Fruit fly (Drosophila melanogaster): ENCODE results near the gene CG7044.

Gene CG7044

dm6 chr3R:21065010-21065695, 36.4 kb downstream of the CG7044 start, which contains the start of gene AnxB9 (continued):
- no peak for TF ChIP-seq Rel (GFP tag; optimal IDR thresholded peaks at IDR 0.05)
- TF ChIP-seq Rel (tag; optimal IDR thresholded peaks at IDR 0.05) = peak; percentile 44
- TF ChIP-seq pan (optimal IDR thresholded peaks at IDR 0.05) = no peak
- TF ChIP-seq Sp1 (GFP tag; optimal IDR thresholded peaks at IDR 0.05) = peak; percentile 64
- TF ChIP-seq Hr83 (GFP tag; optimal IDR thresholded peaks at IDR 0.05; ENCODE audit: poor library complexity, severe bottlenecking) = peak; percentile 91
- TF ChIP-seq foxo (GFP tag; optimal IDR thresholded peaks at IDR 0.05) = peak in 1 of 2 experiments; percentile 36
- no peak for TF ChIP-seq CrebA (GFP tag; optimal IDR thresholded peaks at IDR 0.05; ENCODE audit: borderline replicate concordance)
- TF ChIP-seq brk (GFP tag; optimal IDR thresholded peaks at IDR 0.05) = no peak

- no peak for TF ChIP-seq CG9705 (GFP tag; optimal IDR thresholded peaks at IDR 0.05)
- TF ChIP-seq Sp1 (GFP tag; optimal IDR thresholded peaks at IDR 0.05) = no peak
- peak; percentile 11 for TF ChIP-seq Hnf4 (GFP tag; optimal IDR thresholded peaks at IDR 0.05)
- TF ChIP-seq fru (GFP tag; optimal IDR thresholded peaks at IDR 0.05) = no peak
- peak; percentile 27 for TF ChIP-seq Jra (GFP tag; optimal IDR thresholded peaks at IDR 0.05)
- peak; percentile 37 for TF ChIP-seq Myc (optimal IDR thresholded peaks at IDR 0.05)
- peak; percentile 91 for TF ChIP-seq Dif (GFP tag; optimal IDR thresholded peaks at IDR 0.05; ENCODE audit: partially characterized antibody)
- no peak for TF ChIP-seq dsf (GFP tag; optimal IDR thresholded peaks at IDR 0.05; ENCODE audit: borderline replicate concordance)
- no peak for TF ChIP-seq psq (GFP tag; optimal IDR thresholded peaks at IDR 0.05)
- no peak for TF ChIP-seq Abd-B (GFP tag; optimal IDR thresholded peaks at IDR 0.05)
- TF ChIP-seq dl (GFP tag; optimal IDR thresholded peaks at IDR 0.05; ENCODE audit: insufficient read depth in 1 of 2, partially characterized antibody in 2 of 2) = peak; percentile 4 to 44
- peak; percentile 10 for TF ChIP-seq Hr83 (GFP tag; optimal IDR thresholded peaks at IDR 0.05; ENCODE audit: poor library complexity, severe bottlenecking)
- TF ChIP-seq pan (optimal IDR thresholded peaks at IDR 0.05) = no peak
- TF ChIP-seq br (GFP tag; optimal IDR thresholded peaks at IDR 0.05) = no peak
- TF ChIP-seq Mio (GFP tag; optimal IDR thresholded peaks at IDR 0.05) = no peak
- no peak for TF ChIP-seq jim (GFP tag; optimal IDR thresholded peaks at IDR 0.05)
Observed at dm6 chr3R:21064000-21064924, 37.3 kb downstream of the CG7044 start, which contains the start of gene Cortactin. Gene Cortactin, minus strand, starts transcription at chr3R:21064471.

dm6 chr3R:21063433-21063832, 38.1 kb downstream of the CG7044 start:
- no peak for TF ChIP-seq psq (GFP tag; optimal IDR thresholded peaks at IDR 0.05)
- no peak for TF ChIP-seq CrebA (GFP tag; optimal IDR thresholded peaks at IDR 0.05; ENCODE audit: borderline replicate concordance)
- TF ChIP-seq fru (GFP tag; optimal IDR thresholded peaks at IDR 0.05) = no peak
- TF ChIP-seq Vsx2 (GFP tag; optimal IDR thresholded peaks at IDR 0.05; ENCODE audit: partially characterized antibody) = no peak
- TF ChIP-seq pan (optimal IDR thresholded peaks at IDR 0.05) = no peak
- TF ChIP-seq Abd-B (GFP tag; optimal IDR thresholded peaks at IDR 0.05) = no peak
- TF ChIP-seq usp (GFP tag; optimal IDR thresholded peaks at IDR 0.05) = no peak
- TF ChIP-seq GATAd (GFP tag; optimal IDR thresholded peaks at IDR 0.05) = no peak
- no peak for TF ChIP-seq dmrt93B (GFP tag; optimal IDR thresholded peaks at IDR 0.05)
- no peak for TF ChIP-seq br (GFP tag; optimal IDR thresholded peaks at IDR 0.05)

dm6 chr3R:21060430-21061245, 40.9 kb downstream of the CG7044 start, which contains the start of gene Mvl:
Gene Mvl, minus strand, starts transcription at chr3R:21060800.
- TF ChIP-seq CG32264 (GFP tag; optimal IDR thresholded peaks at IDR 0.05) (no peak), foxo (GFP tag; optimal IDR thresholded peaks at IDR 0.05) (peak in 1 of 2 experiments; percentile 3), Myc (optimal IDR thresholded peaks at IDR 0.05) (no peak), rgr (GFP tag; optimal IDR thresholded peaks at IDR 0.05) (peak; percentile 38), Jra (GFP tag; optimal IDR thresholded peaks at IDR 0.05) (no peak), lola (GFP tag; optimal IDR thresholded peaks at IDR 0.05) (no peak), woc (GFP tag; optimal IDR thresholded peaks at IDR 0.05) (no peak), brk (GFP tag; optimal IDR thresholded peaks at IDR 0.05) (no peak), jim (GFP tag; optimal IDR thresholded peaks at IDR 0.05) (no peak), sage (GFP tag; optimal IDR thresholded peaks at IDR 0.05) (no peak), Dif (GFP tag; optimal IDR thresholded peaks at IDR 0.05; ENCODE audit: partially characterized antibody) (peak; percentile 69), Abd-B (GFP tag; optimal IDR thresholded peaks at IDR 0.05) (no peak), usp (GFP tag; optimal IDR thresholded peaks at IDR 0.05) (no peak), Vsx2 (GFP tag; optimal IDR thresholded peaks at IDR 0.05; ENCODE audit: partially characterized antibody) (no peak), Mio (GFP tag; optimal IDR thresholded peaks at IDR 0.05) (no peak), GATAd (GFP tag; optimal IDR thresholded peaks at IDR 0.05) (no peak), ey (GFP tag; optimal IDR thresholded peaks at IDR 0.05) (no peak), CrebA (GFP tag; optimal IDR thresholded peaks at IDR 0.05; ENCODE audit: borderline replicate concordance) (no peak), br (GFP tag; optimal IDR thresholded peaks at IDR 0.05) (peak; percentile 36), sv (GFP tag; optimal IDR thresholded peaks at IDR 0.05) (no peak), dsf (GFP tag; optimal IDR thresholded peaks at IDR 0.05; ENCODE audit: borderline replicate concordance) (no peak), Hnf4 (GFP tag; optimal IDR thresholded peaks at IDR 0.05) (peak; percentile 48), tai (GFP tag; optimal IDR thresholded peaks at IDR 0.05) (no peak), Dfd (GFP tag; optimal IDR thresholded peaks at IDR 0.05) (no peak), Hr83 (GFP tag; optimal IDR thresholded peaks at IDR 0.05; ENCODE audit: poor library complexity, severe bottlenecking) (peak; percentile 56), psq (GFP tag; optimal IDR thresholded peaks at IDR 0.05) (peak; percentile 7), CG9705 (GFP tag; optimal IDR thresholded peaks at IDR 0.05) (no peak), dmrt93B (GFP tag; optimal IDR thresholded peaks at IDR 0.05) (no peak), Rel (GFP tag; optimal IDR thresholded peaks at IDR 0.05) (no peak), Rel (tag; optimal IDR thresholded peaks at IDR 0.05) (peak; percentile 72)

Measured in whole organism, wandering third instar larva.